Worm (Caenorhabditis elegans): ENCODE data around the gene C55A6.3.

The C55A6.3 gene

ce11 chrV:11531100-11531499 is 17.8 kb upstream of the C55A6.3 start (continued):
- TF ChIP-seq mbf-1 (tag; optimal IDR thresholded peaks at IDR 0.05), result no peak

ce11 chrV:11529541-11529940 is 16.2 kb upstream of the C55A6.3 start:
- peak; percentile 41 for TF ChIP-seq nhr-129 (tag; optimal IDR thresholded peaks at IDR 0.05)
- TF ChIP-seq egl-27 (tag; optimal IDR thresholded peaks at IDR 0.05), result no peak
- TF ChIP-seq aly-2 (tag; optimal IDR thresholded peaks at IDR 0.05), result no peak
- no peak for TF ChIP-seq elt-3 (tag; optimal IDR thresholded peaks at IDR 0.05)
- no peak for TF ChIP-seq lin-39 (tag; optimal IDR thresholded peaks at IDR 0.05)
- TF ChIP-seq nhr-12 (tag; optimal IDR thresholded peaks at IDR 0.05), result no peak
- no peak for TF ChIP-seq unc-39 (tag; optimal IDR thresholded peaks at IDR 0.05)
- no peak for TF ChIP-seq nhr-21 (tag; optimal IDR thresholded peaks at IDR 0.05)
- TF ChIP-seq sma-9 (GFP tag; optimal IDR thresholded peaks at IDR 0.05), result peak; percentile 44
- TF ChIP-seq sma-9 (tag; optimal IDR thresholded peaks at IDR 0.05), result no peak
- no peak for TF ChIP-seq ceh-16 (tag; optimal IDR thresholded peaks at IDR 0.05)
- TF ChIP-seq fos-1 (tag; optimal IDR thresholded peaks at IDR 0.05), result no peak
- peak; percentile 82 for TF ChIP-seq F13H6.1 (tag; optimal IDR thresholded peaks at IDR 0.05)
- TF ChIP-seq alr-1 (tag; optimal IDR thresholded peaks at IDR 0.05), result no peak
- no peak for TF ChIP-seq ztf-1 (GFP tag; conservative IDR thresholded peaks at IDR 0.05)
- no peak for TF ChIP-seq nhr-23 (tag; optimal IDR thresholded peaks at IDR 0.05)
- TF ChIP-seq blmp-1 (tag; optimal IDR thresholded peaks at IDR 0.05; ENCODE audit: insufficient read depth), result no peak
- no peak for TF ChIP-seq peb-1 (tag; optimal IDR thresholded peaks at IDR 0.05)
- TF ChIP-seq mab-5 (tag; optimal IDR thresholded peaks at IDR 0.05), result no peak

- no peak for TF ChIP-seq sma-3 (GFP tag; optimal IDR thresholded peaks at IDR 0.05)
- TF ChIP-seq nhr-129 (tag; optimal IDR thresholded peaks at IDR 0.05), result peak; percentile 13
- no peak for TF ChIP-seq peb-1 (tag; optimal IDR thresholded peaks at IDR 0.05)
- TF ChIP-seq lsy-2 (tag; optimal IDR thresholded peaks at IDR 0.05), result no peak
- peak; percentile 30 for TF ChIP-seq nhr-25 (tag; optimal IDR thresholded peaks at IDR 0.05)
Observed at ce11 chrV:11528633-11529327, 15.4 kb upstream of the C55A6.3 start.

- no peak for TF ChIP-seq aly-2 (tag; optimal IDR thresholded peaks at IDR 0.05)
- no peak for TF ChIP-seq ztf-1 (GFP tag; conservative IDR thresholded peaks at IDR 0.05)
- TF ChIP-seq mbf-1 (tag; optimal IDR thresholded peaks at IDR 0.05), result no peak
- TF ChIP-seq sma-3 (GFP tag; optimal IDR thresholded peaks at IDR 0.05), result no peak
- no peak for TF ChIP-seq blmp-1 (tag; optimal IDR thresholded peaks at IDR 0.05; ENCODE audit: insufficient read depth)
- TF ChIP-seq lin-39 (tag; optimal IDR thresholded peaks at IDR 0.05), result no peak
- TF ChIP-seq dmd-4 (tag; optimal IDR thresholded peaks at IDR 0.05), result no peak
- no peak for TF ChIP-seq F13H6.1 (tag; optimal IDR thresholded peaks at IDR 0.05)
- no peak for TF ChIP-seq ztf-11 (tag; optimal IDR thresholded peaks at IDR 0.05)
- TF ChIP-seq egl-27 (tag; optimal IDR thresholded peaks at IDR 0.05), result no peak
- no peak for TF ChIP-seq ceh-16 (tag; optimal IDR thresholded peaks at IDR 0.05)
- TF ChIP-seq crh-2 (tag; optimal IDR thresholded peaks at IDR 0.05), result no peak
- no peak for TF ChIP-seq R02D3.7 (tag; optimal IDR thresholded peaks at IDR 0.05)
Observed at ce11 chrV:11527531-11527930, 14.2 kb upstream of the C55A6.3 start, which contains the start of gene ccch-1. ccch-1 (plus strand) TSS chrV:11527831.

- TF ChIP-seq crh-2 (tag; optimal IDR thresholded peaks at IDR 0.05) (no peak), blmp-1 (tag; optimal IDR thresholded peaks at IDR 0.05; ENCODE audit: insufficient read depth) (no peak), zag-1 (tag; optimal IDR thresholded peaks at IDR 0.05) (no peak), nhr-25 (tag; optimal IDR thresholded peaks at IDR 0.05) (peak; percentile 53)
Observed at ce11 chrV:11526927-11527491, 13.7 kb upstream of the C55A6.3 start.

- TF ChIP-seq F13H6.1 (tag; optimal IDR thresholded peaks at IDR 0.05) (peak; percentile 59), nhr-129 (tag; optimal IDR thresholded peaks at IDR 0.05) (no peak), nhr-25 (tag; optimal IDR thresholded peaks at IDR 0.05) (peak; percentile 61), nhr-11 (tag; optimal IDR thresholded peaks at IDR 0.05) (no peak), sma-9 (GFP tag; optimal IDR thresholded peaks at IDR 0.05) (no peak), sma-9 (tag; optimal IDR thresholded peaks at IDR 0.05) (no peak), elt-3 (tag; optimal IDR thresholded peaks at IDR 0.05) (no peak), lin-11 (tag; optimal IDR thresholded peaks at IDR 0.05) (no peak), blmp-1 (tag; optimal IDR thresholded peaks at IDR 0.05; ENCODE audit: insufficient read depth) (peak; percentile 59), egl-27 (tag; optimal IDR thresholded peaks at IDR 0.05) (no peak)
Observed at ce11 chrV:11525338-11525737, 12.0 kb upstream of the C55A6.3 start.
